Worm (Caenorhabditis elegans): ENCODE data around the gene M79.2.

M79.2 gene

ce11 chrX:10667424-10668291 lies 39.1 kb upstream of the M79.2 start:
- no peak for TF ChIP-seq sea-1 (GFP tag; conservative IDR thresholded peaks at IDR 0.05)
- TF ChIP-seq ceh-13 (GFP tag; optimal IDR thresholded peaks at IDR 0.05) = no peak
- TF ChIP-seq hmg-4 (GFP tag; optimal IDR thresholded peaks at IDR 0.05) = no peak
- TF ChIP-seq tra-4 (tag; optimal IDR thresholded peaks at IDR 0.05) = no peak

ce11 chrX:10666871-10667270 lies 38.3 kb upstream of the M79.2 start:
- TF ChIP-seq ets-7 (tag; optimal IDR thresholded peaks at IDR 0.05) (no peak), flt-1 (GFP tag; IDR thresholded peaks at IDR 0.05) (no peak), scrt-1 (GFP tag; IDR thresholded peaks at IDR 0.05) (no peak), ama-1 (optimal IDR thresholded peaks at IDR 0.05) (no peak), F13C5.2 (tag; optimal IDR thresholded peaks at IDR 0.05) (no peak), B0310.2 (tag; optimal IDR thresholded peaks at IDR 0.05) (no peak), pes-1 (GFP tag; IDR thresholded peaks at IDR 0.05) (no peak), tbx-37 (GFP tag; conservative IDR thresholded peaks at IDR 0.05) (no peak), hmg-4 (GFP tag; optimal IDR thresholded peaks at IDR 0.05) (no peak)

ce11 chrX:10664759-10665158 lies 36.2 kb upstream of the M79.2 start:
- TF ChIP-seq pes-1 (GFP tag; IDR thresholded peaks at IDR 0.05) = no peak
- TF ChIP-seq ets-7 (tag; optimal IDR thresholded peaks at IDR 0.05) = no peak
- TF ChIP-seq sea-1 (GFP tag; conservative IDR thresholded peaks at IDR 0.05) = no peak
- TF ChIP-seq flt-1 (GFP tag; IDR thresholded peaks at IDR 0.05) = no peak
- TF ChIP-seq scrt-1 (GFP tag; IDR thresholded peaks at IDR 0.05) = no peak
- TF ChIP-seq tra-4 (tag; optimal IDR thresholded peaks at IDR 0.05) = no peak
- no peak for TF ChIP-seq hmbx-1 (tag; optimal IDR thresholded peaks at IDR 0.05)
- TF ChIP-seq tbx-11 (GFP tag; IDR thresholded peaks at IDR 0.05) = no peak
- TF ChIP-seq hnd-1 (tag; optimal IDR thresholded peaks at IDR 0.05) = no peak
- no peak for TF ChIP-seq tbx-37 (GFP tag; conservative IDR thresholded peaks at IDR 0.05)
- no peak for TF ChIP-seq B0310.2 (tag; optimal IDR thresholded peaks at IDR 0.05)
- TF ChIP-seq ceh-36 (tag; optimal IDR thresholded peaks at IDR 0.05) = no peak
- TF ChIP-seq ama-1 (optimal IDR thresholded peaks at IDR 0.05) = no peak
- TF ChIP-seq ceh-13 (GFP tag; optimal IDR thresholded peaks at IDR 0.05) = no peak
- no peak for TF ChIP-seq aly-1 (tag; optimal IDR thresholded peaks at IDR 0.05)
- TF ChIP-seq hmg-4 (GFP tag; optimal IDR thresholded peaks at IDR 0.05) = no peak
- TF ChIP-seq F13C5.2 (tag; optimal IDR thresholded peaks at IDR 0.05) = no peak

ce11 chrX:10659508-10659907 lies 30.9 kb upstream of the M79.2 start:
- TF ChIP-seq hmg-4 (GFP tag; optimal IDR thresholded peaks at IDR 0.05) = no peak
- TF ChIP-seq aly-1 (tag; optimal IDR thresholded peaks at IDR 0.05) = no peak
- TF ChIP-seq ama-1 (optimal IDR thresholded peaks at IDR 0.05) = no peak
- TF ChIP-seq flt-1 (GFP tag; IDR thresholded peaks at IDR 0.05) = no peak
- no peak for TF ChIP-seq tra-4 (tag; optimal IDR thresholded peaks at IDR 0.05)
- TF ChIP-seq hnd-1 (tag; optimal IDR thresholded peaks at IDR 0.05) = no peak
- no peak for TF ChIP-seq hmbx-1 (tag; optimal IDR thresholded peaks at IDR 0.05)
- TF ChIP-seq ceh-36 (tag; optimal IDR thresholded peaks at IDR 0.05) = no peak
- TF ChIP-seq ceh-13 (GFP tag; optimal IDR thresholded peaks at IDR 0.05) = no peak
- no peak for TF ChIP-seq scrt-1 (GFP tag; IDR thresholded peaks at IDR 0.05)

- TF ChIP-seq B0310.2 (tag; optimal IDR thresholded peaks at IDR 0.05) = no peak
- TF ChIP-seq ama-1 (optimal IDR thresholded peaks at IDR 0.05) = no peak
- TF ChIP-seq tbx-37 (GFP tag; conservative IDR thresholded peaks at IDR 0.05) = no peak
- no peak for TF ChIP-seq ceh-13 (GFP tag; optimal IDR thresholded peaks at IDR 0.05)
- no peak for TF ChIP-seq aly-1 (tag; optimal IDR thresholded peaks at IDR 0.05)
- TF ChIP-seq sea-1 (GFP tag; conservative IDR thresholded peaks at IDR 0.05) = no peak
- TF ChIP-seq hmbx-1 (tag; optimal IDR thresholded peaks at IDR 0.05) = no peak
- TF ChIP-seq ceh-36 (tag; optimal IDR thresholded peaks at IDR 0.05) = no peak
- TF ChIP-seq hnd-1 (tag; optimal IDR thresholded peaks at IDR 0.05) = no peak
- TF ChIP-seq ets-7 (tag; optimal IDR thresholded peaks at IDR 0.05) = no peak
- no peak for TF ChIP-seq F13C5.2 (tag; optimal IDR thresholded peaks at IDR 0.05)
- TF ChIP-seq pes-1 (GFP tag; IDR thresholded peaks at IDR 0.05) = no peak
- TF ChIP-seq tra-4 (tag; optimal IDR thresholded peaks at IDR 0.05) = no peak
- no peak for TF ChIP-seq tbx-11 (GFP tag; IDR thresholded peaks at IDR 0.05)
- TF ChIP-seq flt-1 (GFP tag; IDR thresholded peaks at IDR 0.05) = no peak
Observed at ce11 chrX:10656604-10657003, 28.0 kb upstream of the M79.2 start.

ce11 chrX:10650103-10650502 lies 21.5 kb upstream of the M79.2 start:
- TF ChIP-seq ceh-13 (GFP tag; optimal IDR thresholded peaks at IDR 0.05) (no peak), tbx-37 (GFP tag; conservative IDR thresholded peaks at IDR 0.05) (no peak), hmbx-1 (tag; optimal IDR thresholded peaks at IDR 0.05) (no peak), scrt-1 (GFP tag; IDR thresholded peaks at IDR 0.05) (no peak), ceh-36 (tag; optimal IDR thresholded peaks at IDR 0.05) (no peak), F13C5.2 (tag; optimal IDR thresholded peaks at IDR 0.05) (no peak), pes-1 (GFP tag; IDR thresholded peaks at IDR 0.05) (no peak), tbx-11 (GFP tag; IDR thresholded peaks at IDR 0.05) (no peak), flt-1 (GFP tag; IDR thresholded peaks at IDR 0.05) (no peak), ets-7 (tag; optimal IDR thresholded peaks at IDR 0.05) (no peak), tra-4 (tag; optimal IDR thresholded peaks at IDR 0.05) (no peak), ama-1 (optimal IDR thresholded peaks at IDR 0.05) (no peak), hnd-1 (tag; optimal IDR thresholded peaks at IDR 0.05) (no peak), aly-1 (tag; optimal IDR thresholded peaks at IDR 0.05) (no peak)

- TF ChIP-seq tbx-11 (GFP tag; IDR thresholded peaks at IDR 0.05) = no peak
Observed at ce11 chrX:10647590-10648105, 19.0 kb upstream of the M79.2 start.

- TF ChIP-seq hnd-1 (tag; optimal IDR thresholded peaks at IDR 0.05) (no peak), B0310.2 (tag; optimal IDR thresholded peaks at IDR 0.05) (no peak)
Observed at ce11 chrX:10645148-10645547, 16.5 kb upstream of the M79.2 start.
